Worm (Caenorhabditis elegans) whole organism, mixed stage, embryonic: ENCODE measurements around the gene rbm-39.

Experiments used
- M03D4.4 ChIP-seq: sonication (generic microtip); optimal IDR thresholded peaks from 2 replicates; lab custom pipeline; 2017; ENCODE audit warnings: mild to moderate bottlenecking, missing genetic modification characterization, missing compliant biosample characterization
- bed-3 ChIP-seq: fragments of 200-800 bp; sonication (Bioruptor generic); optimal IDR thresholded peaks from 3 replicates; lab custom pipeline; 2018; ENCODE audit warnings: mild to moderate bottlenecking, missing genetic modification characterization, moderate library complexity, missing compliant biosample characterization
- blmp-1 ChIP-seq: fragments of 150-350 bp; optimal IDR thresholded peaks from 2 replicates; lab custom pipeline; 2014; ENCODE audit warnings: missing biosample characterization, missing genetic modification characterization
- elt-1 ChIP-seq: sonication (generic microtip); optimal IDR thresholded peaks from 2 replicates; lab custom pipeline; 2017; ENCODE audit warnings: missing genetic modification characterization, mild to moderate bottlenecking, missing compliant biosample characterization, antibody characterized with exemption, moderate library complexity, borderline replicate concordance; ENCODE audit not compliant: insufficient read depth
- elt-3 ChIP-seq: fragments of 150-350 bp; optimal IDR thresholded peaks from 2 replicates; lab custom pipeline; 2014; ENCODE audit warnings: missing biosample characterization, missing genetic modification characterization
- flh-1 ChIP-seq: fragments of 200-800 bp; sonication (Bioruptor generic); optimal IDR thresholded peaks from 2 replicates; lab custom pipeline; 2018; ENCODE audit warnings: mild to moderate bottlenecking, missing genetic modification characterization, moderate library complexity, missing compliant biosample characterization
- ham-2 ChIP-seq: fragments of 200-800 bp; sonication (Bioruptor generic); optimal IDR thresholded peaks from 2 replicates; lab custom pipeline; 2018; ENCODE audit warnings: mild to moderate bottlenecking, missing genetic modification characterization, missing compliant biosample characterization
- mab-5 ChIP-seq: fragments of 150-350 bp; optimal IDR thresholded peaks from 2 replicates; lab custom pipeline; 2014; ENCODE audit warnings: missing biosample characterization, missing genetic modification characterization
- mep-1 ChIP-seq: fragments of 150-350 bp; optimal IDR thresholded peaks from 2 replicates; lab custom pipeline; 2017; ENCODE audit warnings: missing biosample characterization, missing genetic modification reagents, missing genetic modification characterization, inconsistent platforms
- nhr-2 ChIP-seq: fragments of 150-350 bp; optimal IDR thresholded peaks from 2 replicates; lab custom pipeline; 2014; ENCODE audit warnings: missing biosample characterization, missing genetic modification characterization
- nhr-237 ChIP-seq: fragments of 150-350 bp; optimal IDR thresholded peaks from 2 replicates; lab custom pipeline; 2014; ENCODE audit warnings: missing biosample characterization, missing genetic modification characterization
- pha-4 ChIP-seq: fragments of 150-350 bp; optimal IDR thresholded peaks from 2 replicates; lab custom pipeline; 2018; ENCODE audit warnings: missing biosample characterization, missing genetic modification reagents, missing genetic modification characterization
- sem-2 ChIP-seq: fragments of 200-800 bp; sonication (Bioruptor generic); optimal IDR thresholded peaks from 2 replicates; lab custom pipeline; 2018; ENCODE audit warnings: mild to moderate bottlenecking, missing genetic modification characterization, missing compliant biosample characterization
- sptf-1 ChIP-seq: sonication (generic microtip); optimal IDR thresholded peaks from 2 replicates; lab custom pipeline; 2017; ENCODE audit warnings: mild to moderate bottlenecking, missing genetic modification characterization, moderate library complexity, missing compliant biosample characterization
- tbx-8 ChIP-seq: fragments of 200-800 bp; sonication (Bioruptor generic); optimal IDR thresholded peaks from 2 replicates; lab custom pipeline; 2018; ENCODE audit warnings: mild to moderate bottlenecking, missing genetic modification characterization, moderate library complexity, missing compliant biosample characterization
- unc-39 ChIP-seq: fragments of 150-350 bp; optimal IDR thresholded peaks from 2 replicates; lab custom pipeline; 2014; ENCODE audit warnings: missing biosample characterization, missing genetic modification characterization

Gene rbm-39

ce11 chrIV:1065569-1065968 is 53.1 kb downstream of the rbm-39 start:
- TF ChIP-seq ham-2 (GFP tag; lab: Kevin White, UChicago) (no peak), tbx-8 (GFP tag; lab: Kevin White, UChicago) (no peak), unc-39 (tag; lab: Kevin White, UChicago) (no peak), elt-3 (tag; lab: Kevin White, UChicago) (no peak), mab-5 (no peak)

ce11 chrIV:1067430-1067829 is 55.0 kb downstream of the rbm-39 start, which contains the start of gene znf-782:
znf-782 (minus strand) TSS chrIV:1067525.
- TF ChIP-seq M03D4.4 (tag; lab: Kevin White, UChicago) (peak; percentile 31), nhr-237 (tag; lab: Kevin White, UChicago) (no peak), tbx-8 (GFP tag; lab: Kevin White, UChicago) (no peak), elt-1 (tag; lab: Kevin White, UChicago) (no peak), bed-3 (no peak), flh-1 (GFP tag; lab: Kevin White, UChicago) (no peak), sptf-1 (peak; percentile 51), blmp-1 (tag; lab: Kevin White, UChicago) (no peak), pha-4 (tag; lab: Kevin White, UChicago) (peak; percentile 16)

ce11 chrIV:1068730-1069244 is 56.4 kb downstream of the rbm-39 start:
- TF ChIP-seq flh-1 (GFP tag; lab: Kevin White, UChicago) = no peak
- TF ChIP-seq mep-1 (tag; lab: Kevin White, UChicago) = no peak
- no peak for TF ChIP-seq mab-5
- TF ChIP-seq nhr-2 = no peak
- TF ChIP-seq sem-2 (GFP tag; lab: Kevin White, UChicago) = no peak
